Fruit fly (Drosophila melanogaster) whole organism, wandering third instar larva: ENCODE data around the gene repo.

Experiments
- HLH106 ChIP-seq: fragments of 200-800 bp; optimal IDR thresholded peaks from 3 replicates; lab custom pipeline; 2019; ENCODE audit warnings: missing biosample characterization, mild to moderate bottlenecking, missing genetic modification characterization, moderate library complexity
- fru ChIP-seq: fragments of 200-800 bp; sonication (Bioruptor generic); optimal IDR thresholded peaks from 3 replicates; lab custom pipeline; 2016; ENCODE audit warnings: missing biosample characterization, mild to moderate bottlenecking, missing genetic modification characterization
- sv ChIP-seq: fragments of 200-800 bp; sonication (Bioruptor generic); optimal IDR thresholded peaks from 3 replicates; lab custom pipeline; 2016; ENCODE audit warnings: missing biosample characterization, missing genetic modification characterization

DNA sequence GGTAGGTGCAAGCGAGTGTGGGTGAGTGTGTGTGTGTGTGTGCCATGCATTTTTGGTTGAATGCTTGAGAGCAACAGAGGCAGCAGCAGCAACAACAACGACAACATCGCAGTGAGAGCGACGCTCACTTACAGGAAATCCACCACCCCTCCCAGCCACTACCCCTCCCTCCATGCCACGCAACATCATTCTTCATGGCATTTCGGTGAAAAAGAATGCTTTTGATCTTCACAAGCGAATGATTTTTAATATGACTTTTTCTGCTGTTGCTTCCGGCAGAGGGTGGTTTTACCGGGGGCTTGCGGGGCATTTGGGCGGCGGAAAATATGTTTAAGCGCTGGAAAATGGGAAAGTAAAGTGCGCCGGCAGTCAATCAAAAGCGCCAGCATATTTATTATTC lies 25.6 kb downstream of the repo start:
- TF ChIP-seq sv (no peak), HLH106 (tag; lab: Kevin White, UChicago) (no peak), fru (GFP tag; lab: Kevin White, UChicago) (no peak)
